Fruit fly (Drosophila melanogaster) whole organism, prepupa: ENCODE data around the gene CG4174.

ENCODE experiments used
- CG10631 ChIP-seq: fragments of 200-800 bp; sonication (Bioruptor generic); optimal IDR thresholded peaks from 2 replicates; lab custom pipeline; 2016; ENCODE audit warnings: missing biosample characterization, missing genetic modification characterization
- CG10669 ChIP-seq: fragments of 200-800 bp; sonication (Bioruptor generic); optimal IDR thresholded peaks from 3 replicates; lab custom pipeline; 2018; ENCODE audit warnings: missing biosample characterization, mild to moderate bottlenecking, missing genetic modification characterization, moderate library complexity
- CG11294 ChIP-seq: fragments of 200-800 bp; sonication (Bioruptor generic); IDR thresholded peaks from 2 replicates; pipeline ENCODE4 v1.3.6; 2022; ENCODE audit warnings: missing biosample characterization, missing genetic modification characterization
- CG15336 ChIP-seq: fragments of 200-800 bp; sonication (Bioruptor generic); IDR thresholded peaks from 2 replicates; pipeline ENCODE4 v1.3.6; 2022; ENCODE audit warnings: missing biosample characterization, missing genetic modification characterization
- CG16779 ChIP-seq: fragments of 200-800 bp; sonication (Bioruptor generic); optimal IDR thresholded peaks from 3 replicates; lab custom pipeline; 2017; ENCODE audit warnings: missing biosample characterization, mild to moderate bottlenecking, missing genetic modification characterization
- CG3032 ChIP-seq: fragments of 200-800 bp; optimal IDR thresholded peaks from 2 replicates; lab custom pipeline; 2019; ENCODE audit warnings: missing biosample characterization, mild to moderate bottlenecking, missing genetic modification characterization, moderate library complexity
- CG32006 ChIP-seq: fragments of 200-800 bp; sonication (Bioruptor generic); optimal IDR thresholded peaks from 3 replicates; lab custom pipeline; 2017; ENCODE audit warnings: missing biosample characterization, mild to moderate bottlenecking, missing genetic modification characterization
- CG3919 ChIP-seq: fragments of 200-800 bp; sonication (Bioruptor generic); optimal IDR thresholded peaks from 3 replicates; lab custom pipeline; 2016; ENCODE audit warnings: missing biosample characterization, missing genetic modification characterization
- CG6276 ChIP-seq: fragments of 200-800 bp; sonication (Bioruptor generic); optimal IDR thresholded peaks from 2 replicates; lab custom pipeline; 2017; ENCODE audit warnings: missing biosample characterization, mild to moderate bottlenecking, missing genetic modification characterization
- CG6792 ChIP-seq: fragments of 200-800 bp; sonication (Bioruptor generic); optimal IDR thresholded peaks from 3 replicates; lab custom pipeline; 2016; ENCODE audit warnings: missing biosample characterization, missing genetic modification characterization
- CG6854 ChIP-seq: fragments of 200-800 bp; sonication (Bioruptor generic); optimal IDR thresholded peaks from 2 replicates; lab custom pipeline; 2017; ENCODE audit warnings: missing biosample characterization, mild to moderate bottlenecking, missing genetic modification characterization
- CG7368 ChIP-seq: fragments of 200-800 bp; sonication (Bioruptor generic); optimal IDR thresholded peaks from 3 replicates; lab custom pipeline; 2016; ENCODE audit warnings: missing biosample characterization, missing genetic modification characterization
- CG8119 ChIP-seq: fragments of 200-800 bp; sonication (Bioruptor generic); IDR thresholded peaks from 3 replicates; pipeline ENCODE4 v1.3.6; 2022; ENCODE audit warnings: missing biosample characterization, missing genetic modification characterization
- CG8632 ChIP-seq: fragments of 200-800 bp; sonication (Bioruptor generic); optimal IDR thresholded peaks from 3 replicates; lab custom pipeline; 2016; ENCODE audit warnings: missing biosample characterization, missing genetic modification characterization
- CG9139 ChIP-seq: fragments of 200-800 bp; sonication (Bioruptor generic); optimal IDR thresholded peaks from 3 replicates; lab custom pipeline; 2017; ENCODE audit warnings: missing biosample characterization, mild to moderate bottlenecking, missing genetic modification characterization
- Eip78C ChIP-seq: fragments of 200-800 bp; sonication (Bioruptor generic); peaks from one replicate; lab custom pipeline; 2016; ENCODE audit warnings: missing biosample characterization, missing genetic modification characterization
- Eip93F ChIP-seq: fragments of 200-800 bp; sonication (Bioruptor generic); optimal IDR thresholded peaks from 2 replicates; lab custom pipeline; 2016; ENCODE audit warnings: missing biosample characterization, mild to moderate bottlenecking, missing genetic modification characterization
- Ets21C ChIP-seq: fragments of 200-800 bp; sonication (Bioruptor generic); optimal IDR thresholded peaks from 3 replicates; lab custom pipeline; 2016; ENCODE audit warnings: missing biosample characterization, missing genetic modification characterization
- Ets96B ChIP-seq: fragments of 200-800 bp; optimal IDR thresholded peaks from 2 replicates; lab custom pipeline; 2019; ENCODE audit warnings: missing biosample characterization, mild to moderate bottlenecking, missing genetic modification characterization, moderate library complexity
- Gug ChIP-seq: fragments of 200-800 bp; sonication (Bioruptor generic); IDR thresholded peaks from 2 replicates; pipeline ENCODE4 v1.3.6; 2022; ENCODE audit warnings: missing biosample characterization, missing genetic modification characterization
- Hr38 ChIP-seq: sonication (Bioruptor generic); optimal IDR thresholded peaks from 2 replicates; lab custom pipeline; 2016; ENCODE audit warnings: missing biosample characterization, missing genetic modification characterization
- Hr39 ChIP-seq: fragments of 200-800 bp; sonication (Bioruptor generic); optimal IDR thresholded peaks from 2 replicates; lab custom pipeline; 2016; ENCODE audit warnings: missing biosample characterization, missing genetic modification characterization
- Hr4 ChIP-seq: fragments of 200-800 bp; sonication (Bioruptor generic); optimal IDR thresholded peaks from 3 replicates; lab custom pipeline; 2016; ENCODE audit warnings: missing biosample characterization, missing genetic modification characterization
- OdsH ChIP-seq: fragments of 200-800 bp; sonication (Bioruptor generic); optimal IDR thresholded peaks from 3 replicates; lab custom pipeline; 2016; ENCODE audit warnings: missing biosample characterization, missing genetic modification characterization
- Smox ChIP-seq: fragments of 200-800 bp; sonication (Bioruptor generic); optimal IDR thresholded peaks from 3 replicates; lab custom pipeline; 2016; ENCODE audit warnings: missing biosample characterization, missing genetic modification characterization
- Sox102F ChIP-seq: fragments of 200-800 bp; sonication (Bioruptor generic); optimal IDR thresholded peaks from 2 replicates; lab custom pipeline; 2016; ENCODE audit warnings: missing biosample characterization, mild to moderate bottlenecking, missing genetic modification characterization
- Sox14 ChIP-seq: fragments of 200-800 bp; sonication (Bioruptor generic); optimal IDR thresholded peaks from 3 replicates; lab custom pipeline; 2016; ENCODE audit warnings: missing biosample characterization, missing genetic modification characterization
- Sox15 ChIP-seq: fragments of 200-800 bp; sonication (Bioruptor generic); optimal IDR thresholded peaks from 3 replicates; lab custom pipeline; 2016; ENCODE audit warnings: missing biosample characterization, missing genetic modification characterization
- achi ChIP-seq: fragments of 200-800 bp; sonication (Bioruptor generic); optimal IDR thresholded peaks from 3 replicates; lab custom pipeline; 2016; ENCODE audit warnings: missing biosample characterization, missing genetic modification characterization
- acj6 ChIP-seq: fragments of 200-800 bp; sonication (Bioruptor generic); optimal IDR thresholded peaks from 3 replicates; lab custom pipeline; 2016; ENCODE audit warnings: missing biosample characterization, missing genetic modification characterization
- dac ChIP-seq: fragments of 200-800 bp; sonication (Bioruptor generic); optimal IDR thresholded peaks from 2 replicates; lab custom pipeline; 2017; ENCODE audit warnings: missing biosample characterization, mild to moderate bottlenecking, missing genetic modification characterization
- dsx ChIP-seq: fragments of 200-800 bp; optimal IDR thresholded peaks from 3 replicates; lab custom pipeline; 2019; ENCODE audit warnings: missing biosample characterization, mild to moderate bottlenecking, missing genetic modification characterization, moderate library complexity; ENCODE audit not compliant: poor library complexity, severe bottlenecking
- eg ChIP-seq: fragments of 200-800 bp; sonication (Bioruptor generic); IDR thresholded peaks from 3 replicates; pipeline ENCODE4 v1.3.6; 2022; ENCODE audit warnings: missing biosample characterization, missing genetic modification characterization
- esn ChIP-seq: fragments of 200-800 bp; sonication (Bioruptor generic); optimal IDR thresholded peaks from 2 replicates; lab custom pipeline; 2016; ENCODE audit warnings: missing biosample characterization, mild to moderate bottlenecking, missing genetic modification characterization, moderate library complexity
- fd59A ChIP-seq: fragments of 200-800 bp; sonication (Bioruptor generic); optimal IDR thresholded peaks from 2 replicates; lab custom pipeline; 2017; ENCODE audit warnings: missing biosample characterization, mild to moderate bottlenecking, missing genetic modification characterization, missing genetic modification reagents
- fd85E ChIP-seq: fragments of 200-800 bp; sonication (Bioruptor generic); optimal IDR thresholded peaks from 3 replicates; lab custom pipeline; 2016; ENCODE audit warnings: missing biosample characterization, missing genetic modification characterization
- fkh ChIP-seq: fragments of 200-800 bp; sonication (Bioruptor generic); optimal IDR thresholded peaks from 3 replicates; lab custom pipeline; 2017; ENCODE audit warnings: missing biosample characterization, mild to moderate bottlenecking, missing genetic modification characterization, moderate library complexity
- lz ChIP-seq: fragments of 200-800 bp; sonication (Bioruptor generic); optimal IDR thresholded peaks from 3 replicates; lab custom pipeline; 2016; ENCODE audit warnings: missing biosample characterization, missing genetic modification characterization
- spab ChIP-seq: fragments of 200-800 bp; sonication (Bioruptor generic); optimal IDR thresholded peaks from 2 replicates; lab custom pipeline; 2017; ENCODE audit warnings: missing biosample characterization, mild to moderate bottlenecking, missing genetic modification characterization, missing genetic modification reagents
- ss ChIP-seq, 2 experiments: fragments of 200-800 bp; sonication (Bioruptor generic); optimal IDR thresholded peaks; 2 replicates in 1 of 2; 3 replicates in 1 of 2; lab custom pipeline; 2017 to 2018; ENCODE audit warnings: mild to moderate bottlenecking in 2 of 2, missing biosample characterization in 2 of 2, missing genetic modification characterization in 2 of 2, moderate library complexity in 1 of 2
- svp ChIP-seq: fragments of 200-800 bp; sonication (Bioruptor generic); peaks from one replicate; lab custom pipeline; 2016; ENCODE audit warnings: missing biosample characterization, missing genetic modification characterization
- topi ChIP-seq: fragments of 200-800 bp; sonication (Bioruptor generic); optimal IDR thresholded peaks from 3 replicates; lab custom pipeline; 2016; ENCODE audit warnings: missing biosample characterization, missing genetic modification characterization
- vri ChIP-seq: fragments of 200-800 bp; sonication (Bioruptor generic); optimal IDR thresholded peaks from 3 replicates; lab custom pipeline; 2016; ENCODE audit warnings: missing biosample characterization, mild to moderate bottlenecking, missing genetic modification characterization

Gene CG4174

dm6 chr3L:18626451-18627079 is 8.8 kb upstream of the CG4174 start (continued):
- TF ChIP-seq CG6792 (GFP tag; lab: Kevin White, UChicago), result no peak
- TF ChIP-seq fd59A (GFP tag; lab: Kevin White, UChicago), result no peak
- TF ChIP-seq CG10669 (GFP tag; lab: Kevin White, UChicago), result no peak
- no peak for TF ChIP-seq OdsH (GFP tag; lab: Kevin White, UChicago)
- TF ChIP-seq eg, result peak; percentile 71
- no peak for TF ChIP-seq CG6854 (GFP tag; lab: Kevin White, UChicago)
- TF ChIP-seq CG11294 (GFP tag; lab: Robert Waterston, UW), result 0 out of 2 replicates have a peak, but pooled peaks have one; percentile 19
- no peak for TF ChIP-seq Ets96B
- no peak for TF ChIP-seq dsx (GFP tag; lab: Kevin White, UChicago)
- peak; percentile 27 for TF ChIP-seq Smox (GFP tag; lab: Kevin White, UChicago)
- peak; percentile 7 for TF ChIP-seq achi (GFP tag; lab: Kevin White, UChicago)
- TF ChIP-seq esn (GFP tag; lab: Kevin White, UChicago), result no peak
- peak; percentile 40 for TF ChIP-seq CG15336
- no peak for TF ChIP-seq vri (GFP tag; lab: Kevin White, UChicago)
- TF ChIP-seq Hr39, result no peak
- TF ChIP-seq svp, result peak; percentile 59
- no peak for TF ChIP-seq spab (GFP tag; lab: Kevin White, UChicago)
- no peak for TF ChIP-seq Hr38 (GFP tag; lab: Kevin White, UChicago)
- TF ChIP-seq CG6276 (GFP tag; lab: Kevin White, UChicago), result peak; percentile 60
- TF ChIP-seq CG7368 (GFP tag; lab: Kevin White, UChicago), result no peak
- no peak for TF ChIP-seq Ets21C
- TF ChIP-seq CG9139 (GFP tag; lab: Kevin White, UChicago), result no peak
- no peak for TF ChIP-seq Gug (GFP tag; lab: Robert Waterston, UW)
- no peak for TF ChIP-seq fd85E
- TF ChIP-seq CG10631 (GFP tag; lab: Kevin White, UChicago), result peak; percentile 20
- no peak for TF ChIP-seq CG16779
- peak; percentile 58; the same call in 2 of the 3 replicates for TF ChIP-seq CG8119 (GFP tag; lab: Robert Waterston, UW)
- TF ChIP-seq fkh, result no peak
- peak; percentile 3 for TF ChIP-seq acj6 (GFP tag; lab: Kevin White, UChicago)
- no peak for TF ChIP-seq lz
- no peak for TF ChIP-seq CG8632 (GFP tag; lab: Kevin White, UChicago)
- no peak for TF ChIP-seq Eip93F (GFP tag; lab: Kevin White, UChicago)
- no peak for TF ChIP-seq topi
- no peak for TF ChIP-seq CG3032 (tag; lab: Kevin White, UChicago)
- no peak for TF ChIP-seq Sox15 (GFP tag; lab: Kevin White, UChicago)
- TF ChIP-seq, all 60 proteins: peak for 23

- peak; percentile 70 for TF ChIP-seq fkh
- no peak for TF ChIP-seq Hr4 (GFP tag; lab: Kevin White, UChicago)
- TF ChIP-seq CG6792 (GFP tag; lab: Kevin White, UChicago), result peak; percentile 0
- no peak for TF ChIP-seq dac (GFP tag; lab: Kevin White, UChicago)
- peak; percentile 18 for TF ChIP-seq CG3919 (GFP tag; lab: Kevin White, UChicago)
- TF ChIP-seq CG9139 (GFP tag; lab: Kevin White, UChicago), result no peak
- no peak for TF ChIP-seq Ets21C
- TF ChIP-seq Sox102F (GFP tag; lab: Kevin White, UChicago), result peak; percentile 6
- TF ChIP-seq dsx (GFP tag; lab: Kevin White, UChicago), result peak; percentile 29
- TF ChIP-seq vri (GFP tag; lab: Kevin White, UChicago), result peak; percentile 31
- TF ChIP-seq ss (GFP tag; optimal IDR thresholded peaks at IDR 0.05; lab: Kevin White, UChicago), result peak in 1 of 2 experiments; percentile 14
- TF ChIP-seq Sox14 (GFP tag; lab: Kevin White, UChicago), result peak; percentile 54
- peak; percentile 80 for TF ChIP-seq Eip78C (GFP tag; lab: Kevin White, UChicago)
- no peak for TF ChIP-seq Ets96B
- TF ChIP-seq CG32006, result no peak
Measured at dm6 chr3L:18625786-18626185, 8.0 kb upstream of the CG4174 start, which contains the start of gene MYPT-75D. Gene MYPT-75D, plus strand, starts transcription at chr3L:18625959.
